Fruit fly (Drosophila melanogaster) whole organism: ENCODE measurements around the gene CG42847.

ENCODE experiments used
- EcR ChIP-seq, 2 experiments: fragments of >200 bp; optimal IDR thresholded peaks; 2 replicates each; lab custom pipeline; 2017; ENCODE audit warnings: missing biosample characterization in 2 of 2, missing genetic modification characterization in 2 of 2, missing genetic modification reagents in 2 of 2
- psq ChIP-seq: fragments of >200 bp; optimal IDR thresholded peaks from 2 replicates; lab custom pipeline; 2017

- TF ChIP-seq EcR (GFP tag; optimal IDR thresholded peaks at IDR 0.05; lab: Kevin White, UChicago) (no peak), psq (lab: Kevin White, UChicago) (no peak)
Measured at dm6 chr2L:9437216-9437715, 9.6 kb downstream of the CG42847 start, which contains the start of gene numb.
